Worm (Caenorhabditis elegans): ENCODE results near the gene sri-78.

Gene sri-78

DNA sequence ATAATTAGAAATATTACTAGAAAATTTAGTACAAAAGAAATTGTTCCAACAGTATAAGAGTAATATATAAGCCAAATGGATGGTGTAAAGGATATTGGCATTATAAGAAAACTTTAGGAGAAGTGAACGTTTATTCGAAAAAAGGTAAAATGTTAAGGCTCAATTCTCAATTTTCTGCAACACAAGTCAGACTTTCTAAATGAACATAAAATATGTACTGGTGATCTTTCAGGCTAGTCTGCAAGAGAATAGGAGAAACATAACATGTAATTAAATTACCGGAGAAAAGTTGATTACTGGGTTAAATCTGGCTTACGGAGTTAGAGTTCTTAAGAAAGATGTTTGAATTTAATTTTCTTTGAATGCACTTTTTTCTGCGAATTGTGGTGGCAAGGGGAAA, 28.2 kb upstream of the sri-78 start, which contains the start of gene sri-33:
Gene sri-33 (minus strand): TSS at position 101 of the 400 bp plus-strand sequence.
- TF ChIP-seq lir-3 (tag; optimal IDR thresholded peaks at IDR 0.05) (no peak), F44E2.7 (GFP tag; IDR thresholded peaks at IDR 0.05) (no peak), aha-1 (tag) (peak; percentile 34), gei-8 (GFP tag; optimal IDR thresholded peaks at IDR 0.05) (no peak)

DNA sequence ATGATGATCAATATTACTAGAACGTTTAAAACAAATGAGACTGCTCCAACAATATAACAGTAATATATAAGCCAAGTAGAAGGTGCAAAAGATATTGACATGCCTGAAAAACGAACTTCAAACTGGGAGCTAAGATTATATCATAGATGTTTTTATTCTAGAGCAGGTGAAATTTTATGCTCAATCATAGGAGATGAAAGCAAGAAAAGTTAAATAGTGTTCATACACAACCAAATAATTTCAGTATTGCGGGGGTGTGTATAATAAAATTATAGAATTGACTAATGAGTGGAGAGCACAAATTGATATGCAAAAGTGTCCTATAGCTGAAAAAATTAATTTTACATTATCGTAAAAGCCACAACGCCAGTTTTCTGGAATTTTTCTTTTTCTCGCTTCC, 26.0 kb upstream of the sri-78 start, which contains the start of gene sri-34:
Gene sri-34 (minus strand): TSS at position 101 of the 400 bp plus-strand sequence.
- TF ChIP-seq unc-39 (tag; optimal IDR thresholded peaks at IDR 0.05), result no peak
- no peak for TF ChIP-seq zfp-3 (GFP tag; conservative IDR thresholded peaks at IDR 0.05)
- no peak for TF ChIP-seq egl-43 (GFP tag; IDR thresholded peaks at IDR 0.05)
- no peak for TF ChIP-seq nhr-102 (tag; optimal IDR thresholded peaks at IDR 0.05)
- TF ChIP-seq ztf-7 (tag; optimal IDR thresholded peaks at IDR 0.05), result no peak
- TF ChIP-seq nhr-25 (tag; optimal IDR thresholded peaks at IDR 0.05; ENCODE audit: borderline replicate concordance, insufficient read depth), result no peak
- no peak for TF ChIP-seq nhr-6 (tag; optimal IDR thresholded peaks at IDR 0.05)
- no peak for TF ChIP-seq php-3 (GFP tag; IDR thresholded peaks at IDR 0.05)
- TF ChIP-seq unc-130 (GFP tag; optimal IDR thresholded peaks at IDR 0.05), result no peak
- no peak for TF ChIP-seq dve-1 (tag; optimal IDR thresholded peaks at IDR 0.05; ENCODE audit: insufficient read depth)
- no peak for TF ChIP-seq F49E8.2 (tag; optimal IDR thresholded peaks at IDR 0.05; ENCODE audit: borderline replicate concordance)
- no peak for TF ChIP-seq nhr-28 (tag; optimal IDR thresholded peaks at IDR 0.05)
- TF ChIP-seq D1046.2 (GFP tag; IDR thresholded peaks at IDR 0.05), result no peak

DNA sequence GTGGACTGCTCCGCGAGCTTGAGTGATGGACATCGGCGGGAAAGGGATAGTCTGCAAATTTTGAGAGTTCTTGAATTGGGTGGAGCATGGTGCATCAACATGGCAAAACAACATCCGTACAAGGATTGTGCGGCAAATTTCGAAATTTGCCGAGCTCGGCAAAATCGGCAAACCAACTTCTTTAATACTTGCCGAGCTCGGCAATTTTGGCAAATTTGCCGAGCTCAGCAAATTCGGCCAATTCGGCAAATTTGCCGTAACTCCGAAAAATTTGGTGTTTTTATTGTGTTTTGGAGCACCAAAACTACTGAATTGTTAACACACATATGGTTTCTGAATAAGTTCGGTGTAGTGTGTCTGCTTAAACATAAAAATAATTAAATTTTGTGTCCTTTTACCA, 14.9 kb upstream of the sri-78 start, which contains the start of gene fbxc-55:
Gene fbxc-55 (minus strand): TSS at position 101 of the 400 bp plus-strand sequence.
- TF ChIP-seq spr-3 (GFP tag; optimal IDR thresholded peaks at IDR 0.05) (no peak), egl-27 (tag; optimal IDR thresholded peaks at IDR 0.05) (no peak), sdz-12 (GFP tag; optimal IDR thresholded peaks at IDR 0.05) (no peak), Y5F2A.4 (GFP tag; optimal IDR thresholded peaks at IDR 0.05) (no peak), hmg-1.1 (GFP tag; IDR thresholded peaks at IDR 0.05) (no peak), nhr-11 (tag; optimal IDR thresholded peaks at IDR 0.05) (no peak), nhr-41 (GFP tag; IDR thresholded peaks at IDR 0.05) (no peak), Y48G9A.11 (GFP tag; IDR thresholded peaks at IDR 0.05) (no peak), lin-1 (GFP tag; IDR thresholded peaks at IDR 0.05) (no peak), nhr-6 (tag; optimal IDR thresholded peaks at IDR 0.05) (no peak), snpc-1.2 (GFP tag; IDR thresholded peaks at IDR 0.05) (no peak), daf-8 (GFP tag; IDR thresholded peaks at IDR 0.05) (no peak), mdt-29 (GFP tag; IDR thresholded peaks at IDR 0.05) (no peak), ceh-82 (tag; optimal IDR thresholded peaks at IDR 0.05) (no peak), nhr-25 (tag; optimal IDR thresholded peaks at IDR 0.05; ENCODE audit: borderline replicate concordance, insufficient read depth) (no peak), aha-1 (tag) (no peak)

ce11 chrII:3172176-3172575, 12.8 kb upstream of the sri-78 start, which contains the start of gene Y27F2A.10:
Gene Y27F2A.10 (minus strand): TSS chrII:3172276.
- no peak for TF ChIP-seq ztf-11 (tag; optimal IDR thresholded peaks at IDR 0.05)
- TF ChIP-seq fkh-10 (GFP tag; optimal IDR thresholded peaks at IDR 0.05), result no peak
- no peak for TF ChIP-seq jun-1 (tag; optimal IDR thresholded peaks at IDR 0.05)
- no peak for TF ChIP-seq dmd-6 (GFP tag; IDR thresholded peaks at IDR 0.05)
- TF ChIP-seq lin-29 (GFP tag; IDR thresholded peaks at IDR 0.05), result no peak
- no peak for TF ChIP-seq saeg-2 (GFP tag; IDR thresholded peaks at IDR 0.05)
- no peak for TF ChIP-seq nhr-237 (tag; optimal IDR thresholded peaks at IDR 0.05)
